Fruit fly (Drosophila melanogaster) whole organism, adult: ENCODE measurements around the gene unc79.

Source experiments
- CG11617 ChIP-seq: fragments of 200-800 bp; sonication (Bioruptor generic); optimal IDR thresholded peaks from 2 replicates; lab custom pipeline; 2017; ENCODE audit warnings: mild to moderate bottlenecking, missing biosample characterization, missing genetic modification reagents, missing genetic modification characterization
- CG12768 ChIP-seq: fragments of 200-800 bp; sonication (Bioruptor generic); optimal IDR thresholded peaks from 2 replicates; lab custom pipeline; 2017; ENCODE audit warnings: missing biosample characterization, missing genetic modification characterization, mild to moderate bottlenecking, moderate library complexity, missing genetic modification reagents
- CG14711 ChIP-seq: fragments of 200-800 bp; sonication (Bioruptor generic); optimal IDR thresholded peaks from 2 replicates; lab custom pipeline; 2018; ENCODE audit warnings: missing biosample characterization, mild to moderate bottlenecking, missing genetic modification characterization, moderate library complexity
- CG1620 ChIP-seq: fragments of 200-800 bp; sonication (Bioruptor generic); optimal IDR thresholded peaks from 2 replicates; lab custom pipeline; 2016; ENCODE audit warnings: missing biosample characterization, missing genetic modification characterization
- CG33017 ChIP-seq: fragments of 200-800 bp; sonication (Bioruptor generic); optimal IDR thresholded peaks from 2 replicates; lab custom pipeline; 2018; ENCODE audit warnings: missing biosample characterization, mild to moderate bottlenecking, missing genetic modification characterization, moderate library complexity
- CG5204 ChIP-seq: fragments of 200-800 bp; sonication (Bioruptor generic); optimal IDR thresholded peaks from 2 replicates; lab custom pipeline; 2016; ENCODE audit warnings: missing biosample characterization, missing genetic modification characterization
- CG7045 ChIP-seq: fragments of 200-800 bp; sonication (Bioruptor generic); optimal IDR thresholded peaks from 2 replicates; lab custom pipeline; 2017; ENCODE audit warnings: missing biosample characterization, mild to moderate bottlenecking, missing genetic modification characterization
- CG7101 ChIP-seq: fragments of 200-800 bp; sonication (Bioruptor generic); optimal IDR thresholded peaks from 2 replicates; lab custom pipeline; 2018; ENCODE audit warnings: missing biosample characterization, mild to moderate bottlenecking, missing genetic modification characterization, moderate library complexity
- Clk ChIP-seq: fragments of 200-800 bp; sonication (Bioruptor generic); optimal IDR thresholded peaks from 2 replicates; lab custom pipeline; 2017; ENCODE audit warnings: missing biosample characterization, missing genetic modification characterization
- Crg-1 ChIP-seq: fragments of 200-800 bp; sonication (Bioruptor generic); optimal IDR thresholded peaks from 2 replicates; lab custom pipeline; 2016; ENCODE audit warnings: missing biosample characterization, missing genetic modification characterization
- Hr96 ChIP-seq: fragments of 200-800 bp; sonication (Bioruptor generic); optimal IDR thresholded peaks from 2 replicates; lab custom pipeline; 2016; ENCODE audit warnings: missing biosample characterization, missing genetic modification characterization
- Mnt ChIP-seq: fragments of 200-800 bp; sonication (Bioruptor generic); optimal IDR thresholded peaks from 2 replicates; lab custom pipeline; 2016; ENCODE audit warnings: missing biosample characterization, mild to moderate bottlenecking, missing genetic modification characterization
- bab1 ChIP-seq: fragments of 200-800 bp; sonication (Bioruptor generic); optimal IDR thresholded peaks from 3 replicates; lab custom pipeline; 2019; ENCODE audit warnings: missing biosample characterization, mild to moderate bottlenecking, missing genetic modification characterization, moderate library complexity
- cic ChIP-seq: fragments of 200-800 bp; sonication (Bioruptor generic); optimal IDR thresholded peaks from 2 replicates; lab custom pipeline; 2017; ENCODE audit warnings: missing biosample characterization, mild to moderate bottlenecking, missing genetic modification characterization, moderate library complexity
- cnc ChIP-seq, 2 experiments: fragments of >200 bp; optimal IDR thresholded peaks; 2 replicates each; lab custom pipeline; 2017
- kay ChIP-seq: fragments of 200-800 bp; sonication (Bioruptor generic); peaks from one replicate; lab custom pipeline; 2016; ENCODE audit warnings: missing biosample characterization, missing genetic modification characterization, borderline replicate concordance
- ovo ChIP-seq: fragments of 200-800 bp; sonication (Bioruptor generic); optimal IDR thresholded peaks from 2 replicates; lab custom pipeline; 2016; ENCODE audit warnings: missing biosample characterization, missing genetic modification characterization
- pad ChIP-seq: fragments of 200-800 bp; sonication (Bioruptor generic); optimal IDR thresholded peaks from 3 replicates; lab custom pipeline; 2017; ENCODE audit warnings: missing biosample characterization, missing genetic modification characterization, mild to moderate bottlenecking, moderate library complexity, missing genetic modification reagents
- tj ChIP-seq: fragments of 200-800 bp; sonication (Bioruptor generic); optimal IDR thresholded peaks from 3 replicates; lab custom pipeline; 2017; ENCODE audit warnings: missing biosample characterization, mild to moderate bottlenecking, missing genetic modification characterization, moderate library complexity
- toe ChIP-seq: fragments of 200-800 bp; sonication (Bioruptor generic); optimal IDR thresholded peaks from 2 replicates; lab custom pipeline; 2016; ENCODE audit warnings: missing biosample characterization, missing genetic modification characterization

The unc79 gene

dm6 chr3R:19246080-19246637, at the start of gene unc79:
Gene unc79 (minus strand): TSS chr3R:19246130.
- TF ChIP-seq tj (no peak), cic (GFP tag; lab: Kevin White, UChicago) (peak; percentile 4)

dm6 chr3R:19293873-19294272, 47.9 kb upstream of the unc79 start:
- TF ChIP-seq CG14711 (tag; lab: Kevin White, UChicago) = no peak
- no peak for TF ChIP-seq bab1 (GFP tag; lab: Kevin White, UChicago)
- no peak for TF ChIP-seq cic (GFP tag; lab: Kevin White, UChicago)
- TF ChIP-seq CG5204 (GFP tag; lab: Kevin White, UChicago) = no peak
- no peak for TF ChIP-seq CG7101
- no peak for TF ChIP-seq Crg-1 (GFP tag; lab: Kevin White, UChicago)
- no peak for TF ChIP-seq CG1620
- no peak for TF ChIP-seq ovo (GFP tag; lab: Kevin White, UChicago)
- TF ChIP-seq tj = no peak
- no peak for TF ChIP-seq Clk (GFP tag; lab: Kevin White, UChicago)
- no peak for TF ChIP-seq CG33017 (tag; lab: Kevin White, UChicago)
- no peak for TF ChIP-seq pad (GFP tag; lab: Kevin White, UChicago)
- no peak for TF ChIP-seq toe (GFP tag; lab: Kevin White, UChicago)
- TF ChIP-seq CG11617 (GFP tag; lab: Kevin White, UChicago) = no peak
- no peak for TF ChIP-seq Mnt (GFP tag; lab: Kevin White, UChicago)

dm6 chr3R:19292971-19293370, 47.0 kb upstream of the unc79 start:
- no peak for TF ChIP-seq CG7101
- TF ChIP-seq cic (GFP tag; lab: Kevin White, UChicago) = no peak
- no peak for TF ChIP-seq kay (GFP tag; lab: Kevin White, UChicago)
- no peak for TF ChIP-seq ovo (GFP tag; lab: Kevin White, UChicago)
- no peak for TF ChIP-seq tj
- no peak for TF ChIP-seq CG14711 (tag; lab: Kevin White, UChicago)
- no peak for TF ChIP-seq toe (GFP tag; lab: Kevin White, UChicago)
- no peak for TF ChIP-seq CG12768 (GFP tag; lab: Kevin White, UChicago)
- TF ChIP-seq Hr96 (GFP tag; lab: Kevin White, UChicago) = no peak
- no peak for TF ChIP-seq CG33017 (tag; lab: Kevin White, UChicago)
- no peak for TF ChIP-seq bab1 (GFP tag; lab: Kevin White, UChicago)
- no peak for TF ChIP-seq CG7045 (GFP tag; lab: Kevin White, UChicago)
- no peak for TF ChIP-seq Crg-1 (GFP tag; lab: Kevin White, UChicago)
- TF ChIP-seq Mnt (GFP tag; lab: Kevin White, UChicago) = no peak
- no peak for TF ChIP-seq CG5204 (GFP tag; lab: Kevin White, UChicago)
- no peak for TF ChIP-seq Clk (GFP tag; lab: Kevin White, UChicago)
- TF ChIP-seq pad (GFP tag; lab: Kevin White, UChicago) = no peak

dm6 chr3R:19287693-19288092, 41.8 kb upstream of the unc79 start:
- TF ChIP-seq kay (GFP tag; lab: Kevin White, UChicago) = no peak

- TF ChIP-seq bab1 (GFP tag; lab: Kevin White, UChicago) = no peak
- TF ChIP-seq pad (GFP tag; lab: Kevin White, UChicago) = no peak
- TF ChIP-seq cnc (optimal IDR thresholded peaks at IDR 0.05; lab: Kevin White, UChicago) = no peak
- TF ChIP-seq ovo (GFP tag; lab: Kevin White, UChicago) = no peak
- no peak for TF ChIP-seq Hr96 (GFP tag; lab: Kevin White, UChicago)
- TF ChIP-seq toe (GFP tag; lab: Kevin White, UChicago) = no peak
- TF ChIP-seq cic (GFP tag; lab: Kevin White, UChicago) = no peak
- TF ChIP-seq CG12768 (GFP tag; lab: Kevin White, UChicago) = no peak
- TF ChIP-seq CG11617 (GFP tag; lab: Kevin White, UChicago) = no peak
- no peak for TF ChIP-seq CG33017 (tag; lab: Kevin White, UChicago)
- TF ChIP-seq Mnt (GFP tag; lab: Kevin White, UChicago) = no peak
- no peak for TF ChIP-seq CG5204 (GFP tag; lab: Kevin White, UChicago)
- no peak for TF ChIP-seq Clk (GFP tag; lab: Kevin White, UChicago)
- TF ChIP-seq Crg-1 (GFP tag; lab: Kevin White, UChicago) = no peak
- TF ChIP-seq CG7101 = no peak
- no peak for TF ChIP-seq CG7045 (GFP tag; lab: Kevin White, UChicago)
- TF ChIP-seq CG14711 (tag; lab: Kevin White, UChicago) = no peak
- TF ChIP-seq tj = no peak
- no peak for TF ChIP-seq CG1620
Observed at dm6 chr3R:19286488-19286887, 40.6 kb upstream of the unc79 start.

dm6 chr3R:19283514-19283913, 37.6 kb upstream of the unc79 start:
- TF ChIP-seq Hr96 (GFP tag; lab: Kevin White, UChicago) (no peak), cnc (optimal IDR thresholded peaks at IDR 0.05; lab: Kevin White, UChicago) (no peak), CG11617 (GFP tag; lab: Kevin White, UChicago) (no peak), CG7101 (no peak), CG14711 (tag; lab: Kevin White, UChicago) (no peak), CG5204 (GFP tag; lab: Kevin White, UChicago) (no peak), CG1620 (no peak), toe (GFP tag; lab: Kevin White, UChicago) (no peak), CG7045 (GFP tag; lab: Kevin White, UChicago) (no peak), cic (GFP tag; lab: Kevin White, UChicago) (no peak), kay (GFP tag; lab: Kevin White, UChicago) (no peak), Clk (GFP tag; lab: Kevin White, UChicago) (no peak), pad (GFP tag; lab: Kevin White, UChicago) (no peak), CG12768 (GFP tag; lab: Kevin White, UChicago) (no peak), Crg-1 (GFP tag; lab: Kevin White, UChicago) (no peak), bab1 (GFP tag; lab: Kevin White, UChicago) (no peak), tj (no peak), ovo (GFP tag; lab: Kevin White, UChicago) (no peak), Mnt (GFP tag; lab: Kevin White, UChicago) (no peak), CG33017 (tag; lab: Kevin White, UChicago) (no peak)
